Worm (Caenorhabditis elegans) whole organism, young adult: ENCODE data around the gene best-17.
A peak's percentile ranks its signal among the peaks of the same experiment; 100 is the strongest.

Experiments
- B0019.2 ChIP-seq: fragments of 200-800 bp; sonication (Bioruptor generic); conservative IDR thresholded peaks from 2 replicates; pipeline ENCODE4 v1.3.6; 2022; ENCODE audit warnings: missing genetic modification reagents, missing genetic modification characterization, missing compliant biosample characterization
- C17E4.6 ChIP-seq: fragments of 200-800 bp; sonication (Bioruptor generic); IDR thresholded peaks from 2 replicates; pipeline ENCODE4 v1.3.6; 2022; ENCODE audit warnings: missing genetic modification reagents, missing genetic modification characterization, missing compliant biosample characterization
- F23B12.7 ChIP-seq: sonication (generic microtip); optimal IDR thresholded peaks from 2 replicates; lab custom pipeline; 2017; ENCODE audit warnings: missing genetic modification characterization, mild to moderate bottlenecking, missing compliant biosample characterization, antibody characterized with exemption, moderate library complexity; ENCODE audit not compliant: insufficient read depth
- F37B4.10 ChIP-seq: fragments of 200-800 bp; sonication (Bioruptor generic); IDR thresholded peaks from 2 replicates; pipeline ENCODE4 v1.3.6; 2022; ENCODE audit warnings: missing genetic modification characterization, missing compliant biosample characterization
- F39B2.1 ChIP-seq: fragments of 200-800 bp; sonication (Bioruptor generic); IDR thresholded peaks from 2 replicates; pipeline ENCODE4 v1.3.6; 2022; ENCODE audit warnings: missing genetic modification reagents, missing genetic modification characterization, missing compliant biosample characterization
- K11D2.4 ChIP-seq: fragments of 200-800 bp; sonication (Bioruptor generic); IDR thresholded peaks from 2 replicates; pipeline ENCODE4 v1.3.6; 2022; ENCODE audit warnings: missing genetic modification reagents, missing genetic modification characterization, missing compliant biosample characterization
- Y53F4B.3 ChIP-seq: fragments of 200-800 bp; sonication (Bioruptor generic); IDR thresholded peaks from 2 replicates; pipeline ENCODE4 v1.3.6; 2022; ENCODE audit warnings: missing genetic modification reagents, missing genetic modification characterization, missing compliant biosample characterization
- Y95B8A.8 ChIP-seq: fragments of 200-800 bp; sonication (Bioruptor generic); IDR thresholded peaks from 2 replicates; pipeline ENCODE4 v1.3.6; 2022; ENCODE audit warnings: missing genetic modification reagents, missing genetic modification characterization, missing compliant biosample characterization
- aptf-2 ChIP-seq: fragments of 200-800 bp; sonication (Bioruptor generic); conservative IDR thresholded peaks from 2 replicates; pipeline ENCODE4 v1.3.6; 2022; ENCODE audit warnings: missing genetic modification reagents, missing genetic modification characterization, missing compliant biosample characterization
- atf-7 ChIP-seq: sonication (generic microtip); optimal IDR thresholded peaks from 2 replicates; lab custom pipeline; 2017; ENCODE audit warnings: mild to moderate bottlenecking, missing genetic modification characterization, missing compliant biosample characterization
- attf-6 ChIP-seq: fragments of 200-800 bp; sonication (Bioruptor generic); IDR thresholded peaks from 2 replicates; pipeline ENCODE4 v1.3.6; 2022; ENCODE audit warnings: missing genetic modification reagents, missing genetic modification characterization, missing compliant biosample characterization
- bed-2 ChIP-seq: fragments of 200-800 bp; sonication (Bioruptor generic); IDR thresholded peaks from 2 replicates; pipeline ENCODE4 v1.3.6; 2022; ENCODE audit warnings: missing genetic modification reagents, missing genetic modification characterization, missing compliant biosample characterization
- cebp-1 ChIP-seq, 2 experiments: fragments of 200-800 bp in 1 of 2; sonication (Bioruptor generic) in 1 of 2; sonication (generic microtip) in 1 of 2; IDR thresholded peaks in 1 of 2; optimal IDR thresholded peaks in 1 of 2; 2 replicates each; pipeline versions ENCODE4 v1.3.6 to Lab custom; 2017 to 2022; ENCODE audit warnings: missing compliant biosample characterization in 2 of 2, missing genetic modification characterization in 2 of 2, mild to moderate bottlenecking in 1 of 2, missing genetic modification reagents in 1 of 2, moderate library complexity in 1 of 2
- cebp-2 ChIP-seq: fragments of 200-800 bp; sonication (Bioruptor generic); IDR thresholded peaks from 2 replicates; pipeline ENCODE4 v1.3.6; 2022; ENCODE audit warnings: missing genetic modification characterization, missing compliant biosample characterization
- ceh-100 ChIP-seq: fragments of 200-800 bp; sonication (Bioruptor generic); IDR thresholded peaks from 2 replicates; pipeline ENCODE4 v1.3.6; 2022; ENCODE audit warnings: missing genetic modification reagents, missing genetic modification characterization, missing compliant biosample characterization
- ceh-40 ChIP-seq: fragments of 200-800 bp; sonication (Bioruptor generic); IDR thresholded peaks from 2 replicates; pipeline ENCODE4 v1.3.6; 2022; ENCODE audit warnings: missing genetic modification characterization, missing compliant biosample characterization
- ceh-58 ChIP-seq: fragments of 200-800 bp; sonication (Bioruptor generic); IDR thresholded peaks from 2 replicates; pipeline ENCODE4 v1.3.6; 2022; ENCODE audit warnings: missing genetic modification characterization, missing compliant biosample characterization
- dox-1 ChIP-seq: fragments of 200-800 bp; sonication (Bioruptor generic); IDR thresholded peaks from 2 replicates; pipeline ENCODE4 v1.3.6; 2022; ENCODE audit warnings: missing genetic modification reagents, missing genetic modification characterization, missing compliant biosample characterization
- egrh-3 ChIP-seq: fragments of 200-800 bp; sonication (Bioruptor generic); IDR thresholded peaks from 2 replicates; pipeline ENCODE4 v1.3.6; 2022; ENCODE audit warnings: missing genetic modification reagents, missing genetic modification characterization, missing compliant biosample characterization
- hrde-1 ChIP-seq: sonication (generic microtip); optimal IDR thresholded peaks from 2 replicates; lab custom pipeline; 2016; ENCODE audit warnings: missing genetic modification characterization, mild to moderate bottlenecking, missing compliant biosample characterization, moderate library complexity, missing genotype, missing genetic modification reagents, borderline replicate concordance
- let-526 ChIP-seq: fragments of 200-800 bp; sonication (Bioruptor generic); IDR thresholded peaks from 2 replicates; pipeline ENCODE4 v1.3.6; 2022; ENCODE audit warnings: missing genetic modification reagents, missing genetic modification characterization, missing compliant biosample characterization
- let-607 ChIP-seq, 2 experiments: fragments of 200-800 bp in 1 of 2; sonication (Bioruptor generic) in 1 of 2; sonication (generic microtip) in 1 of 2; optimal IDR thresholded peaks; 2 replicates each; lab custom pipeline; 2016 to 2018; ENCODE audit warnings: mild to moderate bottlenecking in 2 of 2, missing compliant biosample characterization in 2 of 2, missing genetic modification characterization in 2 of 2, moderate library complexity in 2 of 2, missing genotype in 1 of 2
- lsl-1 ChIP-seq: fragments of 200-800 bp; sonication (Bioruptor generic); optimal IDR thresholded peaks from 2 replicates; lab custom pipeline; 2018; ENCODE audit warnings: mild to moderate bottlenecking, missing genetic modification characterization, moderate library complexity, missing compliant biosample characterization
- madf-3 ChIP-seq: fragments of 200-800 bp; sonication (Bioruptor generic); IDR thresholded peaks from 2 replicates; pipeline ENCODE4 v1.3.6; 2022; ENCODE audit warnings: missing genetic modification reagents, missing genetic modification characterization, missing compliant biosample characterization
- pbrm-1 ChIP-seq: fragments of 200-800 bp; sonication (Bioruptor generic); IDR thresholded peaks from 2 replicates; pipeline ENCODE4 v1.3.6; 2022; ENCODE audit warnings: missing genetic modification reagents, missing genetic modification characterization, missing compliant biosample characterization
- rec-8 ChIP-seq, 2 experiments: sonication (generic microtip); optimal IDR thresholded peaks; 2 replicates each; lab custom pipeline; 2016; ENCODE audit warnings: mild to moderate bottlenecking in 2 of 2, missing genetic modification characterization in 2 of 2, missing genetic modification reagents in 2 of 2, missing genotype in 2 of 2, missing biosample characterization in 1 of 2, missing compliant biosample characterization in 1 of 2, moderate library complexity in 1 of 2
- sea-2 ChIP-seq: fragments of 200-800 bp; sonication (Bioruptor generic); IDR thresholded peaks from 2 replicates; pipeline ENCODE4 v1.3.6; 2022; ENCODE audit warnings: missing genetic modification characterization, missing compliant biosample characterization
- snpc-1.3 ChIP-seq: sonication (generic microtip); optimal IDR thresholded peaks from 2 replicates; lab custom pipeline; 2017; ENCODE audit warnings: missing genetic modification characterization, mild to moderate bottlenecking, missing compliant biosample characterization, antibody characterized with exemption, moderate library complexity, missing genotype, missing genetic modification reagents; ENCODE audit not compliant: insufficient read depth
- snpc-4 ChIP-seq, 5 experiments: fragments of 150-350 bp in 1 of 5; sonication (generic microtip) in 4 of 5; optimal IDR thresholded peaks; 2 replicates each; lab custom pipeline; 2014 to 2018; ENCODE audit warnings: missing genetic modification characterization in 5 of 5, missing biosample characterization in 3 of 5, antibody characterized with exemption in 2 of 5, mild to moderate bottlenecking in 2 of 5, missing compliant biosample characterization in 2 of 5, missing genotype in 2 of 5, moderate library complexity in 2 of 5, missing genetic modification reagents in 1 of 5
- tlf-1 ChIP-seq: fragments of 200-800 bp; sonication (Bioruptor generic); optimal IDR thresholded peaks from 2 replicates; lab custom pipeline; 2018; ENCODE audit warnings: mild to moderate bottlenecking, missing genetic modification characterization, missing compliant biosample characterization
- ztf-22 ChIP-seq: fragments of 200-800 bp; sonication (Bioruptor generic); optimal IDR thresholded peaks from 2 replicates; lab custom pipeline; 2018; ENCODE audit warnings: mild to moderate bottlenecking, missing genetic modification characterization, moderate library complexity, missing compliant biosample characterization
- ztf-25 ChIP-seq: fragments of 200-800 bp; sonication (Bioruptor generic); IDR thresholded peaks from 2 replicates; pipeline ENCODE4 v1.3.6; 2022; ENCODE audit warnings: missing genetic modification reagents, missing genetic modification characterization, missing compliant biosample characterization

best-17 gene

DNA sequence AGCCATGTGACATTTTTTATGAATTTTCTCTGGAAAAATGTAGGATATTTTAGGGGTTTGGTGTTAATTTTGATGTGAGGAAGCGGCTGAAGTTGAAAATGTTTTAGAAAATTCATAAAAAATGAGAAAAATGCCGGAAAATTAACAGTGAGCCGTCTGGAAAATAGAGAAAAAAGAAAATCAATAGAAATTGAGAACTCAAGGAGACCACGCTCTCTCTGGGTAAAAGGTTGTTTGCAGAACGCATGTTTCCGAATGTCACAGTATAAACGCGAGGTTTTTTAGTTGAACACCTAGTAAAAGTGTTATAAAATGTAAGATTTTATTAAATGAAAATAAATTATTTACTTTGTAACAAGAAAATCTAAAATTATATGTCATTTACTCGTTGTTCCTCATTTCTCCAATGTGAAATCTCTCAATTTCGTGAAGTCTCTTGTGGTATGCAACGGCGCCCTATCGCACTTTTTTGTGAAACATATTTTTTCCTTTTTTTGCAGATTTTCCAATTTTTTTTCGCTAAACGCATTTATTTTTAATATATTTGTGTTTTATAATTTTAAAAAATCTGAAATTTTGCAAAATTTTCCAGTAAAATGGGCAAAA is 30.9 kb upstream of the best-17 start, which contains the start of the genes tag-266 and tag-267 (continued):
- peak; percentile 47; the same call in 1 of the 2 replicates for TF ChIP-seq aptf-2
- 0 out of 2 replicates have a peak, but pooled peaks have one; percentile 16 for TF ChIP-seq egrh-3 (GFP tag; lab: Robert Waterston, UW)
- TF ChIP-seq rec-8 (tag; optimal IDR thresholded peaks at IDR 0.05; lab: Kevin White, UChicago), result peak in 1 of 2 experiments; percentile 16
- TF ChIP-seq cebp-1 (GFP tag; IDR thresholded peaks at IDR 0.05; lab: Robert Waterston, UW), result peak; percentile 41; the same call in 1 of the 2 replicates
- TF ChIP-seq cebp-1 (tag; optimal IDR thresholded peaks at IDR 0.05; lab: Kevin White, UChicago), result peak; percentile 62
- TF ChIP-seq snpc-4 (GFP tag; optimal IDR thresholded peaks at IDR 0.05; lab: Kevin White, UChicago), result no peak
- TF ChIP-seq snpc-4 (tag; optimal IDR thresholded peaks at IDR 0.05; lab: Kevin White, UChicago), result peak in 2 of 4 experiments; percentile 2 to 40
- TF ChIP-seq Y53F4B.3 (GFP tag; lab: Robert Waterston, UW), result no peak
- TF ChIP-seq lsl-1, result peak; percentile 47

DNA sequence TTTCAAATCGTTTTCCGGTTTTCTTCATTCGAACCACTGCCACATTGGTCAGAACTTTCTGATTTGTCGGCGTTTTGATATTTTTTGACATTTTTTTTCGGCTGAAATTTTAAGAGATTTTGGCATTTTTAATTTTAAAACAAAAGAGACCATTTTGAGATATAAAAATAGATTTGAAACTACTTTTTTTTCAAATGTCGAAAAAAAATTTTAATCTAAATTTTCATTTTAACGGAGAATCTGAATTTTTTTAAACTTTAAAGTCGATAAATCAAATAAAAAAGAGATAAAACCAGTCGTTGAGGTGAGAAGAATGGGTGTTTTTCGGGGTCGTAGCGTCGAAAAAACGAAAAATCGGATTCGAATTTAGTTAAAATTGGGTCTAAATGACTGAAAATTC is 28.9 kb upstream of the best-17 start, which contains the start of gene sbds-1:
TSS of gene sbds-1 (minus strand) at position 101 of the 400 bp plus-strand sequence.
- TF ChIP-seq ceh-58 (GFP tag; lab: Robert Waterston, UW) (no peak), bed-2 (GFP tag; lab: Robert Waterston, UW) (no peak), dox-1 (GFP tag; lab: Robert Waterston, UW) (no peak), C17E4.6 (no peak), B0019.2 (GFP tag; lab: Robert Waterston, UW) (no peak), egrh-3 (GFP tag; lab: Robert Waterston, UW) (no peak), pbrm-1 (GFP tag; lab: Robert Waterston, UW) (no peak), F37B4.10 (no peak), attf-6 (GFP tag; lab: Robert Waterston, UW) (no peak), F39B2.1 (GFP tag; lab: Robert Waterston, UW) (no peak), K11D2.4 (no peak), F23B12.7 (tag; lab: Kevin White, UChicago) (no peak), aptf-2 (no peak), Y95B8A.8 (no peak)

DNA sequence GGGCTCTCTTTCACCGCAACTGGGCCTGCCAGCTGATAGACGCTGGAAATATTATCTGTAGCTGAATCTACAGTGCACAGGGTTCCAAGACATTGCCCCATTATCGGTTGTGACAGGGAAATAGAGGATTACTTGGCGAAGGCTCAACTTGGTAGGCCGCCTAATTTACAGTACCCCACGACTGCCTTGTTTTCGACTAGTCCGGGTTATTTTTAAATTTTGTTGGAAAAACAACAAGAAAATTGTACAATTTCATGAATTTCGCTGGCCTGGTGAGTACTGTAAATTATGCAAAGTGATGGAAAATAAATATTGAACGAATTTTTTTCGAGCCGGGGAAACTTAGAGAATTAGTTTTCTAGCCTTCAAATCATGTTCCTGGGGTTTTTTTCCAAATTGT is 26.6 kb upstream of the best-17 start, which contains the start of gene T19C3.7:
TSS of gene T19C3.7 (minus strand) at position 101 of the 400 bp plus-strand sequence.
- TF ChIP-seq tlf-1 (GFP tag; lab: Kevin White, UChicago) (no peak), ceh-40 (GFP tag; lab: Robert Waterston, UW) (no peak), C17E4.6 (no peak), ztf-25 (GFP tag; lab: Robert Waterston, UW) (no peak), ceh-100 (GFP tag; lab: Robert Waterston, UW) (no peak), snpc-1.3 (tag; lab: Kevin White, UChicago) (no peak), sea-2 (no peak), hrde-1 (tag; lab: Kevin White, UChicago) (no peak), let-526 (no peak), cebp-2 (GFP tag; lab: Robert Waterston, UW) (no peak), let-607 (tag; optimal IDR thresholded peaks at IDR 0.05; lab: Kevin White, UChicago) (no peak), atf-7 (no peak), ztf-22 (no peak), madf-3 (GFP tag; lab: Robert Waterston, UW) (no peak)
